Fruit fly (Drosophila melanogaster) whole organism, pupa: ENCODE results near the gene Cpr76Bd.

Experiments
- CG17806 ChIP-seq: fragments of 200-800 bp; sonication (Bioruptor generic); optimal IDR thresholded peaks from 2 replicates; lab custom pipeline; 2018; ENCODE audit warnings: missing biosample characterization, mild to moderate bottlenecking, missing genetic modification characterization, moderate library complexity
- Pif1A ChIP-seq: fragments of 200-800 bp; sonication (Bioruptor generic); optimal IDR thresholded peaks from 3 replicates; lab custom pipeline; 2016; ENCODE audit warnings: missing biosample characterization, missing genetic modification characterization
- Pif1B ChIP-seq: fragments of 200-800 bp; sonication (Bioruptor generic); optimal IDR thresholded peaks from 3 replicates; lab custom pipeline; 2016; ENCODE audit warnings: missing biosample characterization, missing genetic modification characterization

DNA sequence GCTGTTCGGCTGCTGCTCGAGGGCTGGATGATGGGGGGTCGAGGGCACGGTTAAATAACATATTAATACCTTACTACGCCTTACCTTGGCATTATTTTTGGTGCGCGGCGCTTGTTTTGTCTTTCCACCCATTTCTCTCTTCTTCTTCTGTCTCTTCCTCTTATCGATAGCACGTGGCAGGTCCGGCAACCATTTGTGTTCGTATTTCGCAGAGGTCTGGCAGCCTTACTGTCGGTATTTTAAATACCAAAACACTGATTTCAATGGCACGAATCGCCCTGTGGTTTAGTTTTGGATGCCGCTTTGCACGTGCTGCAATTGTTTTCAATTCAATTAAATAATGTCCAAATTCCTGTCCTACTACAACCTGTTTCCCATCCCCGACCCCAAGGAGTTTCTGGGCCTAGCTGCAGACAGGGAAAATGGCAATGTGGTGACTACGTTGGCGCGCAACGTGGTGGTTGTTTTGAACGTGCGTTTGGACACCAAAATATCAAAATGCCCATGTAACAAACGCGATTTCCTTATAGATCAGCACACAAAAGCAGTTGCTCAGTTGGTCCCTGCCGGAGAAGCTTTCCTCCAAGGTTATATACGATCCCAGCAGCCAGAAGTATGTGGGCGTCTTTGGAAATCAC, 19.7 kb downstream of the Cpr76Bd start, which contains the start of the genes Ltn1 and CG9300:
- no peak for TF ChIP-seq Pif1B (GFP tag; lab: Kevin White, UChicago)
- TF ChIP-seq Pif1A: no peak
- no peak for TF ChIP-seq CG17806 (tag; lab: Kevin White, UChicago)
